Worm (Caenorhabditis elegans) whole organism, L4 larva: ENCODE measurements around the gene chil-13.

Source experiments
- F10B5.3 ChIP-seq: sonication (generic microtip); optimal IDR thresholded peaks from 2 replicates; lab custom pipeline; 2016; ENCODE audit warnings: mild to moderate bottlenecking, missing genetic modification characterization, missing compliant biosample characterization
- F37D6.2 ChIP-seq: sonication (generic microtip); optimal IDR thresholded peaks from 2 replicates; lab custom pipeline; 2016; ENCODE audit warnings: mild to moderate bottlenecking, missing genetic modification characterization, missing compliant biosample characterization
- F44E2.7 ChIP-seq: fragments of 200-800 bp; sonication (Bioruptor generic); IDR thresholded peaks from 2 replicates; pipeline ENCODE4 v2.1.2; 2022; ENCODE audit warnings: missing genetic modification characterization, missing compliant biosample characterization
- F49E8.2 ChIP-seq: sonication (generic microtip); optimal IDR thresholded peaks from 2 replicates; lab custom pipeline; 2016; ENCODE audit warnings: missing compliant biosample characterization, mild to moderate bottlenecking, missing genetic modification characterization, borderline replicate concordance
- T20F7.1 ChIP-seq: fragments of 200-800 bp; sonication (Bioruptor generic); optimal IDR thresholded peaks from 2 replicates; lab custom pipeline; 2018; ENCODE audit warnings: mild to moderate bottlenecking, missing genetic modification characterization, missing compliant biosample characterization
- T26A8.4 ChIP-seq: fragments of 200-800 bp; sonication (Bioruptor generic); IDR thresholded peaks from 2 replicates; pipeline ENCODE4 v1.3.6; 2022; ENCODE audit warnings: missing genetic modification characterization, missing compliant biosample characterization
- Y5F2A.4 ChIP-seq: fragments of 200-800 bp; sonication (Bioruptor generic); optimal IDR thresholded peaks from 2 replicates; lab custom pipeline; 2018; ENCODE audit warnings: mild to moderate bottlenecking, missing genetic modification characterization, missing compliant biosample characterization
- ZK546.5 ChIP-seq, 2 experiments: sonication (generic microtip); optimal IDR thresholded peaks; 2 replicates each; lab custom pipeline; 2017; ENCODE audit warnings: missing biosample characterization in 2 of 2, missing genetic modification characterization in 2 of 2
- aly-2 ChIP-seq: sonication (generic microtip); optimal IDR thresholded peaks from 2 replicates; lab custom pipeline; 2018; ENCODE audit warnings: missing biosample characterization, missing genetic modification characterization
- cey-2 ChIP-seq: sonication (generic microtip); optimal IDR thresholded peaks from 3 replicates; lab custom pipeline; 2017; ENCODE audit warnings: missing genetic modification characterization, mild to moderate bottlenecking, missing compliant biosample characterization, antibody characterized with exemption, borderline replicate concordance; ENCODE audit not compliant: insufficient read depth
- daf-12 ChIP-seq: fragments of 150-350 bp; optimal IDR thresholded peaks from 2 replicates; lab custom pipeline; 2014; ENCODE audit warnings: missing biosample characterization, missing genetic modification reagents, missing genetic modification characterization
- daf-16 ChIP-seq, 3 experiments: sonication (generic microtip); optimal IDR thresholded peaks; 2 replicates each; lab custom pipeline; 2016 to 2017; ENCODE audit warnings: missing genetic modification characterization in 3 of 3, missing genetic modification reagents in 3 of 3, mild to moderate bottlenecking in 2 of 3, missing compliant biosample characterization in 2 of 3, missing biosample characterization in 1 of 3, moderate library complexity in 1 of 3
- dmd-6 ChIP-seq: fragments of 200-800 bp; sonication (Bioruptor generic); IDR thresholded peaks from 2 replicates; pipeline ENCODE4 v1.3.6; 2022; ENCODE audit warnings: missing genetic modification reagents, missing genetic modification characterization, missing compliant biosample characterization
- dpl-1 ChIP-seq: fragments of 150-350 bp; optimal IDR thresholded peaks from 2 replicates; lab custom pipeline; 2014; ENCODE audit warnings: missing biosample characterization, missing genetic modification reagents, missing genetic modification characterization
- dve-1 ChIP-seq: sonication (generic microtip); optimal IDR thresholded peaks from 2 replicates; lab custom pipeline; 2017; ENCODE audit warnings: antibody characterized with exemption, mild to moderate bottlenecking, missing genetic modification characterization, missing compliant biosample characterization; ENCODE audit not compliant: insufficient read depth
- egl-27 ChIP-seq: sonication (generic microtip); optimal IDR thresholded peaks from 3 replicates; lab custom pipeline; 2017; ENCODE audit warnings: missing biosample characterization, missing genetic modification reagents, missing genetic modification characterization
- egl-43 ChIP-seq: fragments of 200-800 bp; sonication (Bioruptor generic); IDR thresholded peaks from 2 replicates; pipeline ENCODE4 v1.3.6; 2022; ENCODE audit warnings: missing genetic modification reagents, missing genetic modification characterization, missing compliant biosample characterization
- gei-8 ChIP-seq: fragments of 200-800 bp; sonication (Bioruptor generic); optimal IDR thresholded peaks from 2 replicates; lab custom pipeline; 2018; ENCODE audit warnings: mild to moderate bottlenecking, missing genetic modification characterization, missing compliant biosample characterization
- hif-1 ChIP-seq, 2 experiments: sonication (generic microtip); optimal IDR thresholded peaks; 2 replicates each; lab custom pipeline; 2016 to 2017; ENCODE audit warnings: missing compliant biosample characterization in 2 of 2, missing genetic modification characterization in 2 of 2, missing genetic modification reagents in 2 of 2, missing genotype in 2 of 2, mild to moderate bottlenecking in 1 of 2
- hlh-11 ChIP-seq: fragments of 200-800 bp; sonication (Bioruptor generic); optimal IDR thresholded peaks from 2 replicates; lab custom pipeline; 2018; ENCODE audit warnings: mild to moderate bottlenecking, missing genetic modification characterization, missing compliant biosample characterization
- lim-7 ChIP-seq: fragments of 200-800 bp; sonication (Bioruptor generic); IDR thresholded peaks from 2 replicates; pipeline ENCODE4 v1.3.6; 2022; ENCODE audit warnings: missing genetic modification characterization, missing compliant biosample characterization
- lin-1 ChIP-seq: fragments of 200-800 bp; sonication (Bioruptor generic); IDR thresholded peaks from 2 replicates; pipeline ENCODE4 v1.3.6; 2022; ENCODE audit warnings: missing genetic modification reagents, missing genetic modification characterization, missing compliant biosample characterization
- mdl-1 ChIP-seq, 2 experiments: fragments of 150-350 bp in 1 of 2; sonication (generic microtip) in 1 of 2; optimal IDR thresholded peaks; 2 replicates each; lab custom pipeline; 2014 to 2017; ENCODE audit warnings: missing biosample characterization in 2 of 2, missing genetic modification characterization in 2 of 2
- nhr-102 ChIP-seq: sonication (generic microtip); optimal IDR thresholded peaks from 2 replicates; lab custom pipeline; 2016; ENCODE audit warnings: mild to moderate bottlenecking, missing genetic modification characterization, moderate library complexity, missing compliant biosample characterization
- nhr-28 ChIP-seq: fragments of 150-350 bp; optimal IDR thresholded peaks from 2 replicates; lab custom pipeline; 2014; ENCODE audit warnings: missing biosample characterization, missing genetic modification characterization
- nhr-41 ChIP-seq: fragments of 200-800 bp; sonication (Bioruptor generic); IDR thresholded peaks from 2 replicates; pipeline ENCODE4 v1.3.6; 2022; ENCODE audit warnings: missing genetic modification reagents, missing genetic modification characterization, missing compliant biosample characterization
- nhr-6 ChIP-seq: fragments of 150-350 bp; optimal IDR thresholded peaks from 2 replicates; lab custom pipeline; 2014; ENCODE audit warnings: missing biosample characterization, missing genetic modification characterization
- nhr-76 ChIP-seq: fragments of 150-350 bp; optimal IDR thresholded peaks from 2 replicates; lab custom pipeline; 2014; ENCODE audit warnings: missing biosample characterization, missing genetic modification characterization
- nhr-77 ChIP-seq: fragments of 150-350 bp; optimal IDR thresholded peaks from 2 replicates; lab custom pipeline; 2014; ENCODE audit warnings: missing biosample characterization, missing genetic modification characterization
- pha-4 ChIP-seq, 2 experiments: fragments of 150-350 bp in 1 of 2; fragments of 200-800 bp in 1 of 2; sonication (Bioruptor generic) in 1 of 2; IDR thresholded peaks in 1 of 2; optimal IDR thresholded peaks in 1 of 2; 2 replicates each; pipeline versions ENCODE4 v1.3.6 to Lab custom; 2014 to 2022; ENCODE audit warnings: missing genetic modification characterization in 2 of 2, missing genetic modification reagents in 2 of 2, missing biosample characterization in 1 of 2, missing compliant biosample characterization in 1 of 2
- pqm-1 ChIP-seq: sonication (generic microtip); optimal IDR thresholded peaks from 2 replicates; lab custom pipeline; 2017; ENCODE audit warnings: missing biosample characterization, missing genetic modification characterization
- saeg-2 ChIP-seq: fragments of 200-800 bp; sonication (Bioruptor generic); IDR thresholded peaks from 2 replicates; pipeline ENCODE4 v1.3.6; 2022; ENCODE audit warnings: missing genetic modification reagents, missing genetic modification characterization, missing compliant biosample characterization
- unc-62 ChIP-seq, 3 experiments: fragments of 150-350 bp in 1 of 3; sonication (generic microtip); optimal IDR thresholded peaks in 2 of 3; peaks in 1 of 3; 1 replicate in 1 of 3; 2 replicates in 2 of 3; lab custom pipeline; 2014 to 2017; ENCODE audit warnings: missing biosample characterization in 3 of 3, missing genetic modification characterization in 3 of 3, missing genetic modification reagents in 3 of 3, missing genotype in 1 of 3
- zfp-2 ChIP-seq: sonication (generic microtip); optimal IDR thresholded peaks from 2 replicates; lab custom pipeline; 2016; ENCODE audit warnings: mild to moderate bottlenecking, missing genetic modification characterization, missing compliant biosample characterization
- zfp-3 ChIP-seq: fragments of 200-800 bp; sonication (Bioruptor generic); conservative IDR thresholded peaks from 2 replicates; pipeline ENCODE4 v1.3.6; 2022; ENCODE audit warnings: missing genetic modification reagents, missing genetic modification characterization, missing compliant biosample characterization
- ztf-7 ChIP-seq: fragments of 150-350 bp; optimal IDR thresholded peaks from 2 replicates; lab custom pipeline; 2014; ENCODE audit warnings: missing biosample characterization, missing genetic modification characterization

The chil-13 gene

ce11 chrII:9480006-9480405, 41.9 kb upstream of the chil-13 start, which contains the start of gene T19H5.7:
Gene T19H5.7, minus strand, starts transcription at chrII:9480106.
- TF ChIP-seq F10B5.3 (tag; lab: Kevin White, UChicago) (no peak), F37D6.2 (tag; lab: Kevin White, UChicago) (no peak), ztf-7 (tag; lab: Kevin White, UChicago) (no peak), zfp-2 (no peak), nhr-6 (tag; lab: Kevin White, UChicago) (no peak), nhr-102 (no peak), ZK546.5 (tag; optimal IDR thresholded peaks at IDR 0.05; lab: Kevin White, UChicago) (no peak), zfp-3 (GFP tag; lab: Robert Waterston, UW) (no peak), cey-2 (no peak), pha-4 (GFP tag; IDR thresholded peaks at IDR 0.05; lab: Robert Waterston, UW) (no peak), pha-4 (tag; optimal IDR thresholded peaks at IDR 0.05; lab: Kevin White, UChicago) (no peak), hif-1 (tag; optimal IDR thresholded peaks at IDR 0.05; lab: Kevin White, UChicago) (no peak), F49E8.2 (tag; lab: Kevin White, UChicago) (no peak), lim-7 (GFP tag; lab: Robert Waterston, UW) (no peak), gei-8 (GFP tag; lab: Kevin White, UChicago) (no peak), daf-12 (no peak), T26A8.4 (GFP tag; lab: Robert Waterston, UW) (no peak), F44E2.7 (GFP tag; lab: Robert Waterston, UW) (no peak), Y5F2A.4 (GFP tag; lab: Kevin White, UChicago) (no peak), aly-2 (no peak)

- TF ChIP-seq nhr-76 (tag; lab: Kevin White, UChicago) (no peak), zfp-3 (GFP tag; lab: Robert Waterston, UW) (no peak), saeg-2 (GFP tag; lab: Robert Waterston, UW) (no peak)
- TF ChIP-seq, all 104 proteins: peak for 0
Observed at ce11 chrII:9477567-9477966, 39.4 kb upstream of the chil-13 start, which contains the start of gene chil-27. Gene chil-27, plus strand, starts transcription at chrII:9477867.

- TF ChIP-seq unc-62 (GFP tag; optimal IDR thresholded peaks at IDR 0.05 in 1 of 2; lab: Kevin White, UChicago): peak in 1 of 2 experiments; percentile 82
- TF ChIP-seq unc-62 (tag; optimal IDR thresholded peaks at IDR 0.05; lab: Kevin White, UChicago): no peak
- no peak for TF ChIP-seq dpl-1 (GFP tag; lab: Kevin White, UChicago)
- TF ChIP-seq nhr-6 (tag; lab: Kevin White, UChicago): no peak
- no peak for TF ChIP-seq dve-1 (tag; lab: Kevin White, UChicago)
- TF ChIP-seq egl-43 (GFP tag; lab: Robert Waterston, UW): no peak
- no peak for TF ChIP-seq egl-27
- TF ChIP-seq, all 104 proteins: peak for 1
Observed at ce11 chrII:9474367-9475105, 36.4 kb upstream of the chil-13 start, which contains the start of the genes chil-25 and chil-26. Gene chil-25, minus strand, starts transcription at chrII:9474467. Gene chil-26, plus strand, starts transcription at chrII:9475055.

ce11 chrII:9470027-9470426, 31.9 kb upstream of the chil-13 start, which contains the start of gene T19H5.6:
Gene T19H5.6, minus strand, starts transcription at chrII:9470221.
- no peak for TF ChIP-seq aly-2
- TF ChIP-seq pqm-1: peak; percentile 88
- TF ChIP-seq nhr-28: peak; percentile 40
- TF ChIP-seq nhr-41 (GFP tag; lab: Robert Waterston, UW): no peak
- TF ChIP-seq daf-16 (GFP tag; optimal IDR thresholded peaks at IDR 0.05; lab: Kevin White, UChicago): no peak
- TF ChIP-seq daf-16 (tag; optimal IDR thresholded peaks at IDR 0.05; lab: Kevin White, UChicago): peak; percentile 72

ce11 chrII:9468414-9468813, 30.3 kb upstream of the chil-13 start, which contains the start of gene chil-23:
Gene chil-23, minus strand, starts transcription at chrII:9468611.
- TF ChIP-seq pqm-1: peak; percentile 99
- peak; percentile 89 for TF ChIP-seq dmd-6 (GFP tag; lab: Robert Waterston, UW)
- TF ChIP-seq lin-1 (GFP tag; lab: Robert Waterston, UW): 0 out of 2 replicates have a peak, but pooled peaks have one; percentile 44
- peak; percentile 88 for TF ChIP-seq nhr-28
- TF ChIP-seq hlh-11 (tag; lab: Kevin White, UChicago): no peak
- TF ChIP-seq dve-1 (tag; lab: Kevin White, UChicago): peak; percentile 81
- no peak for TF ChIP-seq daf-16 (GFP tag; optimal IDR thresholded peaks at IDR 0.05; lab: Kevin White, UChicago)
- TF ChIP-seq daf-16 (tag; optimal IDR thresholded peaks at IDR 0.05; lab: Kevin White, UChicago): peak; percentile 70
- TF ChIP-seq nhr-77 (tag; lab: Kevin White, UChicago): peak; percentile 87
- TF ChIP-seq nhr-76 (tag; lab: Kevin White, UChicago): no peak
- TF ChIP-seq mdl-1 (tag; optimal IDR thresholded peaks at IDR 0.05; lab: Kevin White, UChicago): no peak
- peak; percentile 28 for TF ChIP-seq T20F7.1 (GFP tag; lab: Kevin White, UChicago)
- TF ChIP-seq hif-1 (tag; optimal IDR thresholded peaks at IDR 0.05; lab: Kevin White, UChicago): no peak
